Worm (Caenorhabditis elegans): ENCODE measurements around the gene cest-3.

The cest-3 gene

DNA sequence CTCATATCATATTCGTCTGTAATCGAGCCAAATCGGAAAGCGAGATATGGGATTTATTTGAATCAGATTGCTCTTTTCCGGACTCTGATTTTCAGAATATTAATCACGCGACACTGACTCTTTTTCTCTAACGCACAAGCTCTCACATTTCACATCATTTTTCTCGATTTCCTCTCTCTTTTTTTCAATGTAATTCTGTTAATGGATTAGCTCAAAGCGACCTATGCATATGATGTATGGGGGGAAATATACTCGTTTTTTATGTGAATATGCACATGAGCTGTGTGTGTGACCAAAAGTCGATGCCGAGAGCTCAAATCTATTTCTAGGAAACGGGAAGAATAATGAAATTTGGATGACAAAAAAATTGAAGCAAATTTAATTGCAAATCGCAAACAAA, 40.9 kb upstream of the cest-3 start:
- TF ChIP-seq sox-4 (tag; optimal IDR thresholded peaks at IDR 0.05), result peak; percentile 82
- peak; percentile 50 for TF ChIP-seq fkh-4 (tag; optimal IDR thresholded peaks at IDR 0.05; ENCODE audit: borderline replicate concordance)
- no peak for TF ChIP-seq aha-1 (tag; optimal IDR thresholded peaks at IDR 0.05)
- TF ChIP-seq tbx-2 (tag; optimal IDR thresholded peaks at IDR 0.05), result peak; percentile 32
- peak; percentile 74 for TF ChIP-seq fos-1 (tag; optimal IDR thresholded peaks at IDR 0.05)
- peak; percentile 97 for TF ChIP-seq fkh-8 (tag; optimal IDR thresholded peaks at IDR 0.05)
- no peak for TF ChIP-seq fkh-10 (GFP tag; optimal IDR thresholded peaks at IDR 0.05)
- TF ChIP-seq ceh-90 (tag; optimal IDR thresholded peaks at IDR 0.05), result peak; percentile 3
- peak; percentile 27 for TF ChIP-seq lin-13 (GFP tag; optimal IDR thresholded peaks at IDR 0.05)
- peak; percentile 45 for TF ChIP-seq nhr-20 (tag; optimal IDR thresholded peaks at IDR 0.05)
- peak; percentile 12 for TF ChIP-seq ceh-8 (GFP tag; optimal IDR thresholded peaks at IDR 0.05)
- no peak for TF ChIP-seq lin-35 (GFP tag; optimal IDR thresholded peaks at IDR 0.05)
- 0 out of 2 replicates have a peak, but pooled peaks have one; percentile 18 for TF ChIP-seq ets-5 (GFP tag; IDR thresholded peaks at IDR 0.05)
- no peak for TF ChIP-seq pqm-1 (tag; optimal IDR thresholded peaks at IDR 0.05)
- TF ChIP-seq nhr-85 (tag), result no peak
- TF ChIP-seq dsc-1 (tag; optimal IDR thresholded peaks at IDR 0.05), result peak; percentile 97
- TF ChIP-seq sup-37 (GFP tag; optimal IDR thresholded peaks at IDR 0.05), result no peak
- peak; percentile 90 for TF ChIP-seq nhr-47 (tag; optimal IDR thresholded peaks at IDR 0.05)
- TF ChIP-seq pax-3 (tag; optimal IDR thresholded peaks at IDR 0.05), result peak; percentile 85
- peak; percentile 0 for TF ChIP-seq xbp-1 (tag; optimal IDR thresholded peaks at IDR 0.05)
- TF ChIP-seq ztf-11 (tag; optimal IDR thresholded peaks at IDR 0.05), result peak in 1 of 2 experiments; percentile 34
- TF ChIP-seq Y116A8C.19 (tag; optimal IDR thresholded peaks at IDR 0.05; ENCODE audit: borderline replicate concordance), result no peak
- TF ChIP-seq lsy-2 (tag; optimal IDR thresholded peaks at IDR 0.05), result peak; percentile 36 to 55
- no peak for TF ChIP-seq nhr-76 (tag; optimal IDR thresholded peaks at IDR 0.05)
- peak; percentile 39 for TF ChIP-seq snu-23 (GFP tag; optimal IDR thresholded peaks at IDR 0.05)
- TF ChIP-seq nhr-19 (GFP tag; conservative IDR thresholded peaks at IDR 0.05), result 0 out of 2 replicates have a peak, but pooled peaks have one; percentile 10
- no peak for TF ChIP-seq skn-1 (tag; optimal IDR thresholded peaks at IDR 0.05)
- TF ChIP-seq nhr-11 (tag; optimal IDR thresholded peaks at IDR 0.05), result peak; percentile 84
- TF ChIP-seq nhr-71 (tag; optimal IDR thresholded peaks at IDR 0.05), result peak; percentile 86
- TF ChIP-seq nhr-84 (tag; optimal IDR thresholded peaks at IDR 0.05), result no peak
- peak; percentile 72 for TF ChIP-seq swsn-7 (tag; optimal IDR thresholded peaks at IDR 0.05)
- TF ChIP-seq ztf-4 (tag; optimal IDR thresholded peaks at IDR 0.05), result peak; percentile 65
- peak; percentile 49 for TF ChIP-seq mep-1 (tag; optimal IDR thresholded peaks at IDR 0.05)
- peak; percentile 85 for TF ChIP-seq lin-14 (GFP tag; optimal IDR thresholded peaks at IDR 0.05)
- peak; percentile 75 for TF ChIP-seq egl-13 (tag; optimal IDR thresholded peaks at IDR 0.05)
- TF ChIP-seq nhr-90 (tag; optimal IDR thresholded peaks at IDR 0.05; ENCODE audit: poor library complexity), result no peak
- TF ChIP-seq mef-2 (tag; optimal IDR thresholded peaks at IDR 0.05), result peak; percentile 9
- TF ChIP-seq unc-86 (tag; optimal IDR thresholded peaks at IDR 0.05), result peak; percentile 73

DNA sequence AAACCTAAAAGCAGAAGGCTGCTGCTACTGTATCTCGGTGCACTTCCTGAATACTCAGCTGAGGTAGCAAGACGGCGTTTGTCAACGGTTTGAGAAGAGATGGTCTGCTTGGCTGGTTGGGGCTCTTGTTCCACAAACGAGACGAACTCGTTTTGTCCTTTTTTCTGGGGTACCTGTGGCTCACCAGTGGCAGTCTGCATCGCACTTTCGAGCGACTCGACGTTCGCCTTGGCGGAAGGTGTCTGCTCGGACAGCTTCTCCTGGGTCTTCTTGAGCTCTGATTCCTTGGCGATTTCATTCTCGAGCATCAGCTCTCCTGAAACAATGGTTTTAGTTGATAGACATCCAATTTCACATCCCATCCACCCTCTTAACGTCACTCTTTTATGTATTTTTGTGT, 40.0 kb upstream of the cest-3 start:
- TF ChIP-seq nhr-20 (tag; optimal IDR thresholded peaks at IDR 0.05) (no peak), nhr-19 (GFP tag; conservative IDR thresholded peaks at IDR 0.05) (no peak), fkh-10 (GFP tag; optimal IDR thresholded peaks at IDR 0.05) (no peak)

DNA sequence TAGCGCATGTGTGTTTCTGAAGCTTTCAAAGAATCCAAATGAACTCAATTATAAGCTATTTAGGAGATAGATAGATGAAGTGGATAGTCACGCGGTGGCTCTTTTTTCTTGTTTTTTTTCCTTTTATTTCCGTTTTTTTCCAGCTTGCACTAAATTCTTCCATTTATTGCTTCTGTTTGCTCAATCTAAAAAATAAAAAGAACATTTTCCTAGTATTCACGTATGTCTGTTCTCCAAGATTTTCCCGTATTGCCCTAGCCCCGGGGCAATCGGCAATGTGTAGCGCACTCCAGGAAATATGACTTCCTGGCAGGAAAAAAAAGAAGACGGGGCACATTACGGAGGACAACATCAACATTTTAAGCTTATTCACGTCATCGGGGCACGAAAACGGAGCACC, 39.6 kb upstream of the cest-3 start:
- TF ChIP-seq lin-13 (GFP tag; optimal IDR thresholded peaks at IDR 0.05) (no peak), lin-35 (GFP tag; optimal IDR thresholded peaks at IDR 0.05) (no peak), mef-2 (tag; optimal IDR thresholded peaks at IDR 0.05) (peak; percentile 52), nhr-12 (tag; optimal IDR thresholded peaks at IDR 0.05) (no peak), ceh-63 (GFP tag; optimal IDR thresholded peaks at IDR 0.05) (no peak), tbx-2 (tag; optimal IDR thresholded peaks at IDR 0.05) (no peak), nhr-71 (tag; optimal IDR thresholded peaks at IDR 0.05) (peak; percentile 32), lin-15B (tag; optimal IDR thresholded peaks at IDR 0.05) (no peak), fkh-4 (tag; optimal IDR thresholded peaks at IDR 0.05; ENCODE audit: borderline replicate concordance) (no peak), C34B4.2 (tag; optimal IDR thresholded peaks at IDR 0.05) (no peak), elt-2 (tag; optimal IDR thresholded peaks at IDR 0.05) (no peak), xbp-1 (tag; optimal IDR thresholded peaks at IDR 0.05) (no peak), fos-1 (tag; optimal IDR thresholded peaks at IDR 0.05) (no peak), ceh-90 (tag; optimal IDR thresholded peaks at IDR 0.05) (no peak), irx-1 (tag; optimal IDR thresholded peaks at IDR 0.05) (no peak), C04F5.9 (tag; optimal IDR thresholded peaks at IDR 0.05) (no peak), pag-3 (tag; optimal IDR thresholded peaks at IDR 0.05; ENCODE audit: borderline replicate concordance, insufficient read depth) (no peak), unc-98 (GFP tag; IDR thresholded peaks at IDR 0.05) (no peak), vab-15 (tag; optimal IDR thresholded peaks at IDR 0.05) (no peak), snpc-4 (tag; optimal IDR thresholded peaks at IDR 0.05) (no peak), mab-9 (GFP tag; IDR thresholded peaks at IDR 0.05) (no peak), dsc-1 (tag; optimal IDR thresholded peaks at IDR 0.05) (peak; percentile 20)
